Worm (Caenorhabditis elegans): Measurements from ENCODE around the gene agt-2.

Gene agt-2

DNA sequence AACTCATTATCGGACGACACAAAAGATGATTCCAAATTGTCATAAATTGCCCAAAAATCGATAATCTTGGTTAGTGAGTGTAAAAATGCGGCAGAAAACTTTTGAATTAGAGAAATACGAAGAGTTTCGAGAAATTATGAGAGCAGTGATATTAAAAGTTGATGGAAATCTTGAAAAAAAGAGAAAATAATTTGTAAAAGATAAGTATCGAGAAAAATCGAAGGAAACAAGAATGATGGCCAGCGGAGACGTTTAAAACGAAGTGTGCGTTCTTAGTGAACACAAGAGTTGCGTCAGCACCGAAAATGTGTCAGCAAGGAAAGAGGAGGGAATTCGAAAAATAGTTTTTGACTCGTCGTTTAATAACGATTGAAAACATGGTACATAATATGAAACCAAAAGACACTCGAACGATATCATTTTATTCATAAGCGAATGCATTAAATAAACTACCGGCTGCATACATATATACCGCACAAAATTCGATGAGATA, 16.2 kb upstream of the agt-2 start, which contains the start of gene ndx-6 (continued):
- TF ChIP-seq K12H6.12 (tag; optimal IDR thresholded peaks at IDR 0.05) (no peak), rec-8 (tag; optimal IDR thresholded peaks at IDR 0.05) (no peak), dpl-1 (GFP tag; optimal IDR thresholded peaks at IDR 0.05) (peak; percentile 92), rcor-1 (GFP tag; IDR thresholded peaks at IDR 0.05) (peak; percentile 79), ztf-26 (tag; optimal IDR thresholded peaks at IDR 0.05) (peak; percentile 9), akir-1 (GFP tag; optimal IDR thresholded peaks at IDR 0.05) (no peak), ceh-91 (GFP tag; IDR thresholded peaks at IDR 0.05) (0 out of 2 replicates have a peak, but pooled peaks have one; percentile 33), repo-1 (tag; optimal IDR thresholded peaks at IDR 0.05) (peak; percentile 58), ztf-28 (GFP tag; IDR thresholded peaks at IDR 0.05) (no peak), athp-1 (tag; optimal IDR thresholded peaks at IDR 0.05) (peak; percentile 38), atf-7 (tag; optimal IDR thresholded peaks at IDR 0.05) (no peak), T07F8.4 (tag; optimal IDR thresholded peaks at IDR 0.05) (no peak), lsy-27 (tag; optimal IDR thresholded peaks at IDR 0.05; ENCODE audit: borderline replicate concordance, insufficient read depth) (no peak), ztf-22 (GFP tag; optimal IDR thresholded peaks at IDR 0.05) (no peak), ztf-25 (GFP tag; IDR thresholded peaks at IDR 0.05) (no peak), ztf-6 (GFP tag; IDR thresholded peaks at IDR 0.05) (no peak), snpc-1.3 (tag; optimal IDR thresholded peaks at IDR 0.05; ENCODE audit: insufficient read depth) (peak; percentile 5), xnd-1 (tag; optimal IDR thresholded peaks at IDR 0.05) (peak; percentile 26), mcd-1 (GFP tag; IDR thresholded peaks at IDR 0.05) (peak; percentile 79), aptf-2 (GFP tag; conservative IDR thresholded peaks at IDR 0.05) (no peak), hmg-20 (GFP tag; IDR thresholded peaks at IDR 0.05) (0 out of 2 replicates have a peak, but pooled peaks have one; percentile 13), nhr-90 (tag; optimal IDR thresholded peaks at IDR 0.05) (no peak), nfya-1 (tag; optimal IDR thresholded peaks at IDR 0.05; ENCODE audit: borderline replicate concordance, insufficient read depth) (no peak), B0261.1 (tag; optimal IDR thresholded peaks at IDR 0.05) (no peak), sea-2 (GFP tag; IDR thresholded peaks at IDR 0.05) (no peak), ekl-4 (GFP tag; IDR thresholded peaks at IDR 0.05) (0 out of 2 replicates have a peak, but pooled peaks have one; percentile 64), hlh-12 (tag; optimal IDR thresholded peaks at IDR 0.05) (no peak), Y53G8AR.9 (GFP tag; conservative IDR thresholded peaks at IDR 0.05) (peak; percentile 78), F22D6.2 (tag; optimal IDR thresholded peaks at IDR 0.05) (no peak), Y56A3A.18 (GFP tag; IDR thresholded peaks at IDR 0.05) (no peak), unc-62 (GFP tag; optimal IDR thresholded peaks at IDR 0.05) (no peak), ceh-79 (tag; optimal IDR thresholded peaks at IDR 0.05) (no peak), egrh-3 (GFP tag; IDR thresholded peaks at IDR 0.05) (no peak), F57C9.4 (tag; optimal IDR thresholded peaks at IDR 0.05) (no peak), sdz-38 (tag; optimal IDR thresholded peaks at IDR 0.05) (no peak), attf-6 (GFP tag; IDR thresholded peaks at IDR 0.05) (peak; percentile 38; the same call in 1 of the 2 replicates), F39B2.1 (GFP tag; IDR thresholded peaks at IDR 0.05) (no peak), nhr-120 (GFP tag; IDR thresholded peaks at IDR 0.05) (no peak), lsl-1 (GFP tag; optimal IDR thresholded peaks at IDR 0.05) (peak; percentile 46), C17E4.6 (GFP tag; IDR thresholded peaks at IDR 0.05) (no peak), mel-28 (tag; optimal IDR thresholded peaks at IDR 0.05; ENCODE audit: borderline replicate concordance) (no peak), ceh-27 (GFP tag; optimal IDR thresholded peaks at IDR 0.05) (peak; percentile 46), lin-40 (tag; optimal IDR thresholded peaks at IDR 0.05) (peak; percentile 80), F23B12.7 (tag; optimal IDR thresholded peaks at IDR 0.05; ENCODE audit: insufficient read depth) (no peak), madf-3 (GFP tag; IDR thresholded peaks at IDR 0.05) (peak; percentile 75; the same call in 1 of the 2 replicates), somi-1 (GFP tag; optimal IDR thresholded peaks at IDR 0.05) (no peak), bed-1 (GFP tag; IDR thresholded peaks at IDR 0.05) (no peak), nfyb-1 (GFP tag; IDR thresholded peaks at IDR 0.05) (peak; percentile 77; the same call in 1 of the 2 replicates)

Data from whole organism, young adult.